Fruit fly (Drosophila melanogaster) whole organism, embryonic: Measurements from ENCODE around the gene Rab7.

Experiments
- B-H1 ChIP-seq: fragments of 200-800 bp; sonication (Bioruptor generic); IDR thresholded peaks from 3 replicates; pipeline ENCODE4 v1.3.6; 2022; ENCODE audit warnings: missing biosample characterization, missing genetic modification characterization
- Blimp-1 ChIP-seq: fragments of 200-800 bp; sonication (Bioruptor generic); optimal IDR thresholded peaks from 3 replicates; lab custom pipeline; 2018; ENCODE audit warnings: missing biosample characterization, missing genetic modification characterization, mild to moderate bottlenecking, moderate library complexity, missing genetic modification reagents
- CG15601 ChIP-seq: fragments of 200-800 bp; sonication (Bioruptor generic); optimal IDR thresholded peaks from 3 replicates; lab custom pipeline; 2019; ENCODE audit warnings: missing biosample characterization, mild to moderate bottlenecking, missing genetic modification characterization, moderate library complexity
- CG31441 ChIP-seq: fragments of 200-800 bp; sonication (Bioruptor generic); IDR thresholded peaks from 2 replicates; pipeline ENCODE4 v1.3.6; 2022; ENCODE audit warnings: missing biosample characterization, missing genetic modification characterization
- CG34422 ChIP-seq: fragments of 200-800 bp; sonication (Bioruptor generic); IDR thresholded peaks from 3 replicates; pipeline ENCODE4 v1.3.6; 2022; ENCODE audit warnings: missing biosample characterization, missing genetic modification characterization
- Kr ChIP-seq: fragments of 200-800 bp; sonication (Bioruptor generic); optimal IDR thresholded peaks from 2 replicates; lab custom pipeline; 2017; ENCODE audit warnings: missing biosample characterization, mild to moderate bottlenecking, missing genetic modification characterization
- en ChIP-seq: fragments of 200-800 bp; sonication (Bioruptor generic); optimal IDR thresholded peaks from 2 replicates; lab custom pipeline; 2016; ENCODE audit warnings: missing biosample characterization, missing genetic modification characterization
- fd3F ChIP-seq: fragments of 200-800 bp; sonication (Bioruptor generic); optimal IDR thresholded peaks from 2 replicates; lab custom pipeline; 2018; ENCODE audit warnings: missing biosample characterization, mild to moderate bottlenecking, missing genetic modification characterization, moderate library complexity
- ftz-f1 ChIP-seq: fragments of 200-800 bp; sonication (Bioruptor generic); optimal IDR thresholded peaks from 2 replicates; lab custom pipeline; 2016; ENCODE audit warnings: missing biosample characterization, missing genetic modification characterization
- gro ChIP-seq: fragments of 200-800 bp; sonication (Bioruptor generic); optimal IDR thresholded peaks from 2 replicates; lab custom pipeline; 2016; ENCODE audit warnings: missing biosample characterization, missing genetic modification characterization
- gsb ChIP-seq: fragments of 200-800 bp; sonication (Bioruptor generic); IDR thresholded peaks from 2 replicates; pipeline ENCODE4 v1.3.6; 2022; ENCODE audit warnings: missing biosample characterization, missing genetic modification characterization
- sob ChIP-seq: fragments of 200-800 bp; sonication (Bioruptor generic); IDR thresholded peaks from 2 replicates; pipeline ENCODE4 v1.3.6; 2022; ENCODE audit warnings: missing biosample characterization, missing genetic modification characterization

dm6 chr3R:24008887-24009286 is 16.1 kb downstream of the Rab7 start:
- no peak for TF ChIP-seq Kr (GFP tag; lab: Kevin White, UChicago)
- TF ChIP-seq sob (GFP tag; lab: Robert Waterston, UW): no peak
- no peak for TF ChIP-seq B-H1 (GFP tag; lab: Robert Waterston, UW)
- TF ChIP-seq fd3F (GFP tag; lab: Kevin White, UChicago): no peak
- TF ChIP-seq Blimp-1: no peak
- TF ChIP-seq gro: no peak
- TF ChIP-seq gsb (GFP tag; lab: Robert Waterston, UW): no peak
- no peak for TF ChIP-seq CG15601 (tag; lab: Kevin White, UChicago)
- no peak for TF ChIP-seq en
- TF ChIP-seq CG34422: no peak
- no peak for TF ChIP-seq CG31441 (GFP tag; lab: Robert Waterston, UW)
- no peak for TF ChIP-seq ftz-f1 (GFP tag; lab: Kevin White, UChicago)
